Fruit fly (Drosophila melanogaster) whole organism, embryonic: ENCODE measurements around the gene PPP4R2r.

Experiments used
- Adf1 ChIP-seq: fragments of 200-800 bp; sonication (Bioruptor generic); IDR thresholded peaks from 2 replicates; pipeline ENCODE4 v1.3.6; 2022; ENCODE audit warnings: missing biosample characterization, missing genetic modification characterization
- Aef1 ChIP-seq: fragments of 200-800 bp; sonication (Bioruptor generic); IDR thresholded peaks from 3 replicates; pipeline ENCODE4 v1.3.6; 2022; ENCODE audit warnings: missing biosample characterization, missing genetic modification characterization
- Atf-2 ChIP-seq: fragments of 200-800 bp; sonication (Bioruptor generic); optimal IDR thresholded peaks from 2 replicates; lab custom pipeline; 2016; ENCODE audit warnings: missing biosample characterization, missing genetic modification characterization
- Awh ChIP-seq: fragments of 200-800 bp; sonication (Bioruptor generic); IDR thresholded peaks from 2 replicates; pipeline ENCODE4, ENCODE4 v1.3.6; 2022; ENCODE audit warnings: missing biosample characterization, missing genetic modification characterization
- C15 ChIP-seq: fragments of 200-800 bp; sonication (Bioruptor generic); IDR thresholded peaks from 3 replicates; pipeline ENCODE4 v1.3.6; 2022; ENCODE audit warnings: missing biosample characterization, missing genetic modification characterization
- CG10366 ChIP-seq: fragments of 200-800 bp; sonication (Bioruptor generic); IDR thresholded peaks from 2 replicates; pipeline ENCODE4 v1.3.6; 2022; ENCODE audit warnings: missing biosample characterization, missing genetic modification characterization
- CG11247 ChIP-seq: fragments of 200-800 bp; sonication (Bioruptor generic); IDR thresholded peaks from 2 replicates; pipeline ENCODE4 v1.3.6; 2022; ENCODE audit warnings: missing biosample characterization, missing genetic modification characterization
- CG11695 ChIP-seq: fragments of 200-800 bp; sonication (Bioruptor generic); IDR thresholded peaks from 3 replicates; pipeline ENCODE4 v1.3.6; 2022; ENCODE audit warnings: missing biosample characterization, missing genetic modification characterization
- CG11696 ChIP-seq: fragments of 200-800 bp; sonication (Bioruptor generic); IDR thresholded peaks from 2 replicates; pipeline ENCODE4 v1.3.6; 2022; ENCODE audit warnings: missing biosample characterization, missing genetic modification characterization
- CG12104 ChIP-seq: fragments of 200-800 bp; sonication (Bioruptor generic); optimal IDR thresholded peaks from 3 replicates; lab custom pipeline; 2016; ENCODE audit warnings: missing biosample characterization, missing genetic modification characterization
- CG12236 ChIP-seq: fragments of 200-800 bp; sonication (Bioruptor generic); optimal IDR thresholded peaks from 2 replicates; lab custom pipeline; 2016; ENCODE audit warnings: missing biosample characterization, missing genetic modification characterization
- CG17361 ChIP-seq: fragments of 200-800 bp; sonication (Bioruptor generic); IDR thresholded peaks from 3 replicates; pipeline ENCODE4 v1.3.6; 2022; ENCODE audit warnings: missing biosample characterization, missing genetic modification characterization
- CG17829 ChIP-seq: fragments of 200-800 bp; optimal IDR thresholded peaks from 2 replicates; lab custom pipeline; 2019; ENCODE audit warnings: missing biosample characterization, mild to moderate bottlenecking, missing genetic modification characterization, moderate library complexity
- CG18476 ChIP-seq: fragments of 200-800 bp; sonication (Bioruptor generic); optimal IDR thresholded peaks from 2 replicates; lab custom pipeline; 2016; ENCODE audit warnings: missing biosample characterization, mild to moderate bottlenecking, missing genetic modification characterization
- CG33557 ChIP-seq: fragments of 200-800 bp; sonication (Bioruptor generic); optimal IDR thresholded peaks from 2 replicates; lab custom pipeline; 2019; ENCODE audit warnings: missing biosample characterization, mild to moderate bottlenecking, missing genetic modification characterization, moderate library complexity
- CG3726 ChIP-seq: fragments of 200-800 bp; sonication (Bioruptor generic); IDR thresholded peaks from 3 replicates; pipeline ENCODE4, ENCODE4 v1.3.6; 2022; ENCODE audit warnings: missing biosample characterization, missing genetic modification characterization
- CG3847 ChIP-seq: fragments of 200-800 bp; sonication (Bioruptor generic); IDR thresholded peaks from 2 replicates; pipeline ENCODE4 v1.3.6; 2022; ENCODE audit warnings: missing biosample characterization, missing genetic modification characterization
- CG42726 ChIP-seq: fragments of 200-800 bp; sonication (Bioruptor generic); IDR thresholded peaks from 2 replicates; pipeline ENCODE4 v1.3.6; 2022; ENCODE audit warnings: missing biosample characterization, missing genetic modification characterization; ENCODE audit not compliant: partially characterized antibody
- CG4360 ChIP-seq: fragments of 200-800 bp; sonication (Bioruptor generic); IDR thresholded peaks from 2 replicates; pipeline ENCODE4 v1.3.6; 2022; ENCODE audit warnings: missing biosample characterization, missing genetic modification characterization
- CG4617 ChIP-seq: fragments of 200-800 bp; sonication (Bioruptor generic); optimal IDR thresholded peaks from 3 replicates; lab custom pipeline; 2016; ENCODE audit warnings: missing biosample characterization, missing genetic modification characterization, borderline replicate concordance
- CG5180 ChIP-seq: fragments of 200-800 bp; sonication (Bioruptor generic); optimal IDR thresholded peaks from 3 replicates; lab custom pipeline; 2017; ENCODE audit warnings: missing biosample characterization, missing genetic modification characterization, mild to moderate bottlenecking, moderate library complexity, missing genetic modification reagents
- CG5953 ChIP-seq: fragments of 200-800 bp; sonication (Bioruptor generic); IDR thresholded peaks from 2 replicates; pipeline ENCODE4 v1.3.6; 2022; ENCODE audit warnings: missing biosample characterization, missing genetic modification characterization
- CG6689 ChIP-seq: fragments of 200-800 bp; sonication (Bioruptor generic); IDR thresholded peaks from 2 replicates; pipeline ENCODE4 v1.3.6; 2022; ENCODE audit warnings: missing biosample characterization, missing genetic modification characterization
- CG8388 ChIP-seq: fragments of 200-800 bp; sonication (Bioruptor generic); optimal IDR thresholded peaks from 2 replicates; lab custom pipeline; 2019; ENCODE audit warnings: missing biosample characterization, mild to moderate bottlenecking, missing genetic modification characterization, moderate library complexity
- CG8924 ChIP-seq: fragments of 200-800 bp; optimal IDR thresholded peaks from 3 replicates; lab custom pipeline; 2019; ENCODE audit warnings: missing biosample characterization, mild to moderate bottlenecking, missing genetic modification characterization, moderate library complexity
- CG9609 ChIP-seq: fragments of 200-800 bp; sonication (Bioruptor generic); optimal IDR thresholded peaks from 3 replicates; lab custom pipeline; 2016; ENCODE audit warnings: missing biosample characterization, missing genetic modification characterization
- CkIIα-i1 ChIP-seq: fragments of 200-800 bp; sonication (Bioruptor generic); IDR thresholded peaks from 2 replicates; pipeline ENCODE4 v1.3.6; 2022; ENCODE audit warnings: missing biosample characterization, missing genetic modification characterization
- D ChIP-seq, 2 experiments: fragments of 200-800 bp in 1 of 2; fragments of >200 bp in 1 of 2; sonication (Bioruptor generic) in 1 of 2; optimal IDR thresholded peaks; 2 replicates in 1 of 2; 3 replicates in 1 of 2; lab custom pipeline; 2017; ENCODE audit warnings: mild to moderate bottlenecking in 1 of 2, missing biosample characterization in 1 of 2, missing genetic modification characterization in 1 of 2, missing genetic modification reagents in 1 of 2
- D19A ChIP-seq: fragments of 200-800 bp; optimal IDR thresholded peaks from 3 replicates; lab custom pipeline; 2019; ENCODE audit warnings: missing biosample characterization, mild to moderate bottlenecking, missing genetic modification characterization, moderate library complexity
- Gug ChIP-seq: fragments of 200-800 bp; sonication (Bioruptor generic); IDR thresholded peaks from 4 replicates; pipeline ENCODE4 v1.3.6; 2022; ENCODE audit warnings: missing biosample characterization, missing genetic modification characterization
- Lim3 ChIP-seq: fragments of 200-800 bp; sonication (Bioruptor generic); IDR thresholded peaks from 2 replicates; pipeline ENCODE4 v1.3.6; 2022; ENCODE audit warnings: missing biosample characterization, missing genetic modification characterization
- Mes4 ChIP-seq: fragments of 200-800 bp; sonication (Bioruptor generic); optimal IDR thresholded peaks from 2 replicates; lab custom pipeline; 2016; ENCODE audit warnings: missing biosample characterization, missing genetic modification characterization
- NK7.1 ChIP-seq: fragments of 200-800 bp; sonication (Bioruptor generic); optimal IDR thresholded peaks from 3 replicates; lab custom pipeline; 2016; ENCODE audit warnings: missing biosample characterization, missing genetic modification characterization
- Side ChIP-seq: fragments of 200-800 bp; sonication (Bioruptor generic); optimal IDR thresholded peaks from 2 replicates; lab custom pipeline; 2016; ENCODE audit warnings: missing biosample characterization, missing genetic modification characterization
- Six4 ChIP-seq: fragments of 200-800 bp; sonication (Bioruptor generic); optimal IDR thresholded peaks from 2 replicates; lab custom pipeline; 2016; ENCODE audit warnings: missing biosample characterization, missing genetic modification characterization
- Stat92E ChIP-seq, 3 experiments: fragments of >200 bp in 2 of 3; fragments of 200-800 bp in 1 of 3; sonication (Bioruptor generic) in 1 of 3; optimal IDR thresholded peaks; 2 replicates each; lab custom pipeline; 2017 to 2019; ENCODE audit warnings: missing biosample characterization in 3 of 3, missing genetic modification characterization in 3 of 3, mild to moderate bottlenecking in 1 of 3, moderate library complexity in 1 of 3
- cad ChIP-seq: fragments of >200 bp; optimal IDR thresholded peaks from 2 replicates; lab custom pipeline; 2017; ENCODE audit warnings: missing biosample characterization, missing genetic modification characterization
- cas ChIP-seq: fragments of 200-800 bp; sonication (Bioruptor generic); IDR thresholded peaks from 2 replicates; pipeline ENCODE4 v1.3.6; 2022; ENCODE audit warnings: missing biosample characterization, missing genetic modification characterization
- cg ChIP-seq: fragments of 200-800 bp; sonication (Bioruptor generic); optimal IDR thresholded peaks from 3 replicates; lab custom pipeline; 2019; ENCODE audit warnings: missing biosample characterization, mild to moderate bottlenecking, missing genetic modification characterization, moderate library complexity
- dati ChIP-seq: fragments of 200-800 bp; sonication (Bioruptor generic); IDR thresholded peaks from 2 replicates; pipeline ENCODE4 v1.3.6; 2022; ENCODE audit warnings: missing biosample characterization, missing genetic modification characterization
- fru ChIP-seq: fragments of >200 bp; optimal IDR thresholded peaks from 2 replicates; lab custom pipeline; 2017
- h ChIP-seq: fragments of >200 bp; optimal IDR thresholded peaks from 2 replicates; lab custom pipeline; 2017
- jumu ChIP-seq: fragments of 200-800 bp; sonication (Bioruptor generic); optimal IDR thresholded peaks from 3 replicates; lab custom pipeline; 2016; ENCODE audit warnings: missing biosample characterization, missing genetic modification characterization
- lmd ChIP-seq: fragments of 200-800 bp; sonication (Bioruptor generic); IDR thresholded peaks from 2 replicates; pipeline ENCODE4 v1.3.6; 2022; ENCODE audit warnings: missing biosample characterization, missing genetic modification characterization
- nom ChIP-seq: fragments of 200-800 bp; sonication (Bioruptor generic); optimal IDR thresholded peaks from 2 replicates; lab custom pipeline; 2017; ENCODE audit warnings: missing biosample characterization, missing genetic modification characterization, mild to moderate bottlenecking, moderate library complexity, missing genetic modification reagents
- ranshi ChIP-seq: fragments of 200-800 bp; sonication (Bioruptor generic); IDR thresholded peaks from 2 replicates; pipeline ENCODE4 v1.3.6; 2022; ENCODE audit warnings: missing biosample characterization, missing genetic modification characterization
- schlank ChIP-seq: fragments of 200-800 bp; sonication (Bioruptor generic); optimal IDR thresholded peaks from 2 replicates; lab custom pipeline; 2018; ENCODE audit warnings: missing biosample characterization, mild to moderate bottlenecking, missing genetic modification characterization
- sd ChIP-seq: fragments of 200-800 bp; sonication (Bioruptor generic); optimal IDR thresholded peaks from 3 replicates; lab custom pipeline; 2018; ENCODE audit warnings: missing biosample characterization, mild to moderate bottlenecking, missing genetic modification characterization, moderate library complexity
- ssp ChIP-seq: fragments of 200-800 bp; sonication (Bioruptor generic); IDR thresholded peaks from 2 replicates; pipeline ENCODE4 v1.3.6; 2022; ENCODE audit warnings: missing biosample characterization, missing genetic modification characterization
- unpg ChIP-seq: fragments of 200-800 bp; sonication (Bioruptor generic); optimal IDR thresholded peaks from 3 replicates; lab custom pipeline; 2018; ENCODE audit warnings: missing biosample characterization, mild to moderate bottlenecking, missing genetic modification characterization, moderate library complexity
- usp ChIP-seq: fragments of >200 bp; optimal IDR thresholded peaks from 2 replicates; lab custom pipeline; 2017; ENCODE audit warnings: missing biosample characterization, missing genetic modification characterization
- z ChIP-seq: fragments of 200-800 bp; sonication (Bioruptor generic); IDR thresholded peaks from 3 replicates; pipeline ENCODE4 v1.3.6; 2022; ENCODE audit warnings: missing biosample characterization, missing genetic modification characterization

The PPP4R2r gene

DNA sequence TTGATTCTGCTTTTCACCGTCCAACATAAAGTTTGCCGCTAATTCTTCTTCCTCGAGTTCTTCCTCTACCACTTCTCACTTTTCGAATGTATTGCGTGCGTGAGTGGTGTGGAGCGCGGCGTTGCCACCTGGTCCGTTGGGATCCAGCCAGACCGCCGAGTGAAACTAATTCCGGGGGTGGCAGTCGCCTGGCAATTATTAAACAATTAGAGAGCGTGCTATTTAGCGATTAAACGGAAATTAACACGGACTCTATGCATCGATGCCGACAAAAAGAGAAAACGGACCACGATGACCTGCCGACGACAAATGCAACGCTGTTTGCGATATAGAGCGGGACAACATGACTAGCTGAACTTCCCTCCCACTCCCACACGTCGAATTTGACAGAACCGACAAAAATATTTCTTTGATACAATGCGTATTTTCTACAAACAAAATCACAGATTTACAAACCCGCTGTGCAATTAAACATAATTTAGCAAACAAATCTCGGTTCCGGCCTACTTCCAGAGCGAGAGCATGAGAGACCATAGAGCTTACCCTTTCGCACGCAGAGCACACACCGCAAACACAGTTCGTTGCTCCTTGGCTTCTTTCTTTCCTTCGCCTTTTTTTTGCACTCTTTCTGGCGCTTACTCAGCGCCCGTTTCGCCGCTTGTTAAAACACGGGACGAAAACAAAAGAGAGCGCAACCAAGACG, 5.0 kb upstream of the PPP4R2r start, which contains the start of gene CG2889 (continued):
- TF ChIP-seq CG9609 (GFP tag; lab: Kevin White, UChicago) (no peak), CG11247 (GFP tag; lab: Robert Waterston, UW) (no peak), cg (no peak), CG18476 (GFP tag; lab: Kevin White, UChicago) (no peak), jumu (GFP tag; lab: Kevin White, UChicago) (no peak), sd (tag; lab: Kevin White, UChicago) (no peak), D19A (tag; lab: Kevin White, UChicago) (no peak), CG4617 (GFP tag; lab: Kevin White, UChicago) (peak; percentile 38), ssp (no peak), nom (GFP tag; lab: Kevin White, UChicago) (no peak), C15 (GFP tag; lab: Robert Waterston, UW) (no peak), CG33557 (GFP tag; lab: Kevin White, UChicago) (no peak), Adf1 (GFP tag; lab: Robert Waterston, UW) (no peak), CG5180 (GFP tag; lab: Kevin White, UChicago) (no peak), z (no peak), CG17361 (GFP tag; lab: Robert Waterston, UW) (no peak), Aef1 (no peak), lmd (GFP tag; lab: Robert Waterston, UW) (no peak), CG12104 (GFP tag; lab: Kevin White, UChicago) (no peak), unpg (GFP tag; lab: Kevin White, UChicago) (no peak), fru (lab: Kevin White, UChicago) (no peak), Awh (GFP tag; lab: Robert Waterston, UW) (no peak), Atf-2 (no peak), NK7.1 (GFP tag; lab: Kevin White, UChicago) (no peak), D (optimal IDR thresholded peaks at IDR 0.05; lab: Kevin White, UChicago) (no peak), D (GFP tag; optimal IDR thresholded peaks at IDR 0.05; lab: Kevin White, UChicago) (no peak), cad (GFP tag; lab: Kevin White, UChicago) (no peak), Stat92E (GFP tag; optimal IDR thresholded peaks at IDR 0.05; lab: Kevin White, UChicago) (no peak), CG42726 (GFP tag; lab: Robert Waterston, UW) (peak; percentile 38; the same call in 1 of the 2 replicates), CG8924 (tag; lab: Kevin White, UChicago) (peak; percentile 2), dati (no peak), h (no peak), Mes4 (GFP tag; lab: Kevin White, UChicago) (no peak), cas (no peak), CG5953 (GFP tag; lab: Robert Waterston, UW) (no peak), CG10366 (GFP tag; lab: Robert Waterston, UW) (no peak), CG4360 (GFP tag; lab: Robert Waterston, UW) (no peak), Six4 (GFP tag; lab: Kevin White, UChicago) (no peak), Lim3 (GFP tag; lab: Robert Waterston, UW) (no peak), CG3726 (GFP tag; lab: Robert Waterston, UW) (no peak), CG11696 (GFP tag; lab: Robert Waterston, UW) (no peak), CG8388 (no peak), Gug (GFP tag; lab: Robert Waterston, UW) (no peak; the same call in 3 of the 4 replicates), CkIIα-i1 (GFP tag; lab: Robert Waterston, UW) (no peak), CG11695 (GFP tag; lab: Robert Waterston, UW) (no peak), Side (GFP tag; lab: Kevin White, UChicago) (no peak), CG12236 (GFP tag; lab: Kevin White, UChicago) (no peak), usp (GFP tag; lab: Kevin White, UChicago) (no peak), CG3847 (GFP tag; lab: Robert Waterston, UW) (peak; percentile 63), CG6689 (no peak), ranshi (GFP tag; lab: Robert Waterston, UW) (no peak), schlank (tag; lab: Kevin White, UChicago) (no peak), CG17829 (tag; lab: Kevin White, UChicago) (no peak)
